Fruit fly (Drosophila melanogaster): ENCODE results near the gene CG42507.

DNA sequence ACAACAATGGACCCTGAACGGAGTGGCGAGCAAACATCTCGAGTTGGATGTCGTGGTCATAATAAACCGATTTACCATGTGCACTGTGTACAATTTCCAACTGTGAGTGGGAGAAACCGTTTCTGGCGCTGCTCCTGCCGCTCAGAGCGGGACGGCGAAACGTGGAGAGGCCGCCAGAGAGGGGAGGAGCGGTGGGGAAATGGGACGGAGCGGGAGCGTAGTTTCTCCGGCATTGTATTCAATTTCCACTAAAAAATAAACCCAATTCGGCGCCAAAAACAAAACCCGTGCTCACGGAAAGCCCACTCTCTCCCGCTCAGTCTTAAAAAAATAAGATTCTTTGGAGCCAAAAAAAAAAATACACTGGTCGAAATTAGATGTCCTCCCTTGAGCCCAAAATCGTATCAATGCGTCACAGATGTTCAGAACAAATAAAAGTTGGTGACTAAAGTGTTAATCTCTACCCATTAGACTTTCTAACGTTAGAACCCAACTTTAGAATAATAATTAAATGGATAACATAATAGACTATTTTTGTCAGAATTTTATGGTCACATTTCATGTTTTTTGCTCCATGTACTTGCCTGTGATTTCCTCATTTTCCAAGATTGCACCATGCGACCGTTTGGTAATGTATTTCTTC is 2.3 kb upstream of the CG42507 start:
- TF ChIP-seq CTCF (optimal IDR thresholded peaks at IDR 0.05) (no peak), CG8478 (optimal IDR thresholded peaks at IDR 0.05) (no peak)

Measured in S2 (cell line).